Worm (Caenorhabditis elegans) whole organism, L4 larva: ENCODE data around the gene W09C2.9.

Experiments used
- F10B5.3 ChIP-seq: sonication (generic microtip); optimal IDR thresholded peaks from 2 replicates; lab custom pipeline; 2016; ENCODE audit warnings: mild to moderate bottlenecking, missing genetic modification characterization, missing compliant biosample characterization
- F26F4.8 ChIP-seq: fragments of 200-800 bp; sonication (Bioruptor generic); conservative IDR thresholded peaks from 2 replicates; pipeline ENCODE4 v1.3.6; 2022; ENCODE audit warnings: missing genetic modification characterization, missing compliant biosample characterization
- R02D3.7 ChIP-seq: fragments of 150-350 bp; sonication (generic microtip); optimal IDR thresholded peaks from 3 replicates; lab custom pipeline; 2014; ENCODE audit warnings: missing biosample characterization, missing genetic modification characterization
- T20F7.1 ChIP-seq: fragments of 200-800 bp; sonication (Bioruptor generic); optimal IDR thresholded peaks from 2 replicates; lab custom pipeline; 2018; ENCODE audit warnings: mild to moderate bottlenecking, missing genetic modification characterization, missing compliant biosample characterization
- Y48G9A.11 ChIP-seq: fragments of 200-800 bp; sonication (Bioruptor generic); IDR thresholded peaks from 2 replicates; pipeline ENCODE4 v1.3.6; 2022; ENCODE audit warnings: missing genetic modification reagents, missing genetic modification characterization, missing compliant biosample characterization
- Y5F2A.4 ChIP-seq: fragments of 200-800 bp; sonication (Bioruptor generic); optimal IDR thresholded peaks from 2 replicates; lab custom pipeline; 2018; ENCODE audit warnings: mild to moderate bottlenecking, missing genetic modification characterization, missing compliant biosample characterization
- Y75B8A.6 ChIP-seq: fragments of 200-800 bp; sonication (Bioruptor generic); IDR thresholded peaks from 2 replicates; pipeline ENCODE4 v1.3.6; 2022; ENCODE audit warnings: missing genetic modification reagents, missing genetic modification characterization, missing compliant biosample characterization
- ZK337.2 ChIP-seq: fragments of 200-800 bp; sonication (Bioruptor generic); IDR thresholded peaks from 2 replicates; pipeline ENCODE4 v1.3.6; 2022; ENCODE audit warnings: missing genetic modification reagents, missing genetic modification characterization, missing compliant biosample characterization
- aha-1 ChIP-seq: fragments of 150-350 bp; peaks from one replicate; lab custom pipeline; 2014; ENCODE audit warnings: missing biosample characterization, missing genetic modification characterization
- ama-1 ChIP-seq: fragments of 150-350 bp; optimal IDR thresholded peaks from 2 replicates; lab custom pipeline; 2014; ENCODE audit warnings: inconsistent platforms, mixed read lengths
- arid-1 ChIP-seq: fragments of 200-800 bp; sonication (Bioruptor generic); conservative IDR thresholded peaks from 2 replicates; pipeline ENCODE4 v1.3.6; 2022; ENCODE audit warnings: missing genetic modification reagents, missing genetic modification characterization, missing compliant biosample characterization
- daf-16 ChIP-seq, 3 experiments: sonication (generic microtip); optimal IDR thresholded peaks; 2 replicates each; lab custom pipeline; 2016 to 2017; ENCODE audit warnings: missing genetic modification characterization in 3 of 3, missing genetic modification reagents in 3 of 3, mild to moderate bottlenecking in 2 of 3, missing compliant biosample characterization in 2 of 3, missing biosample characterization in 1 of 3, moderate library complexity in 1 of 3
- dpl-1 ChIP-seq: fragments of 150-350 bp; optimal IDR thresholded peaks from 2 replicates; lab custom pipeline; 2014; ENCODE audit warnings: missing biosample characterization, missing genetic modification reagents, missing genetic modification characterization
- egl-27 ChIP-seq: sonication (generic microtip); optimal IDR thresholded peaks from 3 replicates; lab custom pipeline; 2017; ENCODE audit warnings: missing biosample characterization, missing genetic modification reagents, missing genetic modification characterization
- egl-43 ChIP-seq: fragments of 200-800 bp; sonication (Bioruptor generic); IDR thresholded peaks from 2 replicates; pipeline ENCODE4 v1.3.6; 2022; ENCODE audit warnings: missing genetic modification reagents, missing genetic modification characterization, missing compliant biosample characterization
- hlh-11 ChIP-seq: fragments of 200-800 bp; sonication (Bioruptor generic); optimal IDR thresholded peaks from 2 replicates; lab custom pipeline; 2018; ENCODE audit warnings: mild to moderate bottlenecking, missing genetic modification characterization, missing compliant biosample characterization
- hmg-1.1 ChIP-seq: fragments of 200-800 bp; sonication (Bioruptor generic); IDR thresholded peaks from 2 replicates; pipeline ENCODE4 v1.3.6; 2022; ENCODE audit warnings: missing genetic modification reagents, missing genetic modification characterization, missing compliant biosample characterization
- lin-29 ChIP-seq: fragments of 200-800 bp; sonication (Bioruptor generic); IDR thresholded peaks from 2 replicates; pipeline ENCODE4 v1.3.6; 2022; ENCODE audit warnings: missing genetic modification reagents, missing genetic modification characterization, missing compliant biosample characterization
- lir-3 ChIP-seq: sonication (generic microtip); optimal IDR thresholded peaks from 2 replicates; lab custom pipeline; 2016; ENCODE audit warnings: mild to moderate bottlenecking, missing genetic modification characterization, missing compliant biosample characterization
- mes-2 ChIP-seq: sonication (generic microtip); optimal IDR thresholded peaks from 2 replicates; lab custom pipeline; 2016; ENCODE audit warnings: missing genotype, mild to moderate bottlenecking, missing genetic modification characterization, missing compliant biosample characterization; ENCODE audit not compliant: poor library complexity, severe bottlenecking
- mxl-2 ChIP-seq: fragments of 200-800 bp; sonication (Bioruptor generic); conservative IDR thresholded peaks from 2 replicates; pipeline ENCODE4 v1.3.6; 2022; ENCODE audit warnings: missing genetic modification reagents, missing genetic modification characterization, missing compliant biosample characterization
- mxl-3 ChIP-seq: fragments of 200-800 bp; sonication (Bioruptor generic); optimal IDR thresholded peaks from 2 replicates; lab custom pipeline; 2018; ENCODE audit warnings: mild to moderate bottlenecking, missing genetic modification characterization, missing compliant biosample characterization
- nhr-41 ChIP-seq: fragments of 200-800 bp; sonication (Bioruptor generic); IDR thresholded peaks from 2 replicates; pipeline ENCODE4 v1.3.6; 2022; ENCODE audit warnings: missing genetic modification reagents, missing genetic modification characterization, missing compliant biosample characterization
- nhr-77 ChIP-seq: fragments of 150-350 bp; optimal IDR thresholded peaks from 2 replicates; lab custom pipeline; 2014; ENCODE audit warnings: missing biosample characterization, missing genetic modification characterization
- set-16 ChIP-seq: fragments of 200-800 bp; sonication (Bioruptor generic); IDR thresholded peaks from 2 replicates; pipeline ENCODE4 v1.3.6; 2022; ENCODE audit warnings: missing genetic modification reagents, missing genetic modification characterization, missing compliant biosample characterization
- snpc-1.2 ChIP-seq: fragments of 200-800 bp; sonication (Bioruptor generic); IDR thresholded peaks from 2 replicates; pipeline ENCODE4 v1.3.6; 2022; ENCODE audit warnings: missing genetic modification reagents, missing genetic modification characterization, missing compliant biosample characterization
- unc-39 ChIP-seq: sonication (generic microtip); optimal IDR thresholded peaks from 2 replicates; lab custom pipeline; 2017; ENCODE audit warnings: missing biosample characterization, missing genetic modification characterization
- unc-62 ChIP-seq, 3 experiments: fragments of 150-350 bp in 1 of 3; sonication (generic microtip); optimal IDR thresholded peaks in 2 of 3; peaks in 1 of 3; 1 replicate in 1 of 3; 2 replicates in 2 of 3; lab custom pipeline; 2014 to 2017; ENCODE audit warnings: missing biosample characterization in 3 of 3, missing genetic modification characterization in 3 of 3, missing genetic modification reagents in 3 of 3, missing genotype in 1 of 3
- zfp-2 ChIP-seq: sonication (generic microtip); optimal IDR thresholded peaks from 2 replicates; lab custom pipeline; 2016; ENCODE audit warnings: mild to moderate bottlenecking, missing genetic modification characterization, missing compliant biosample characterization
- zfp-3 ChIP-seq: fragments of 200-800 bp; sonication (Bioruptor generic); conservative IDR thresholded peaks from 2 replicates; pipeline ENCODE4 v1.3.6; 2022; ENCODE audit warnings: missing genetic modification reagents, missing genetic modification characterization, missing compliant biosample characterization
- zip-2 ChIP-seq: fragments of 150-350 bp; optimal IDR thresholded peaks from 2 replicates; lab custom pipeline; 2014; ENCODE audit warnings: missing biosample characterization, missing genetic modification characterization
- ztf-11 ChIP-seq: fragments of 150-350 bp; optimal IDR thresholded peaks from 2 replicates; lab custom pipeline; 2014; ENCODE audit warnings: missing biosample characterization, missing genetic modification characterization
- ztf-7 ChIP-seq: fragments of 150-350 bp; optimal IDR thresholded peaks from 2 replicates; lab custom pipeline; 2014; ENCODE audit warnings: missing biosample characterization, missing genetic modification characterization

Gene W09C2.9

ce11 chrIV:9624977-9625376 lies 1.8 kb upstream of the W09C2.9 start, which contains the start of gene W09C2.10:
TSS of gene W09C2.10 (minus strand) at chrIV:9625077.
- no peak for TF ChIP-seq lir-3 (tag; lab: Kevin White, UChicago)
- no peak for TF ChIP-seq egl-27 (tag; lab: Kevin White, UChicago)
- no peak for TF ChIP-seq zip-2 (tag; lab: Kevin White, UChicago)
- TF ChIP-seq mxl-3 = no peak
- TF ChIP-seq snpc-1.2 (GFP tag; lab: Robert Waterston, UW) = no peak
- no peak for TF ChIP-seq ZK337.2 (GFP tag; lab: Robert Waterston, UW)
- TF ChIP-seq dpl-1 (GFP tag; lab: Kevin White, UChicago) = no peak
- TF ChIP-seq F10B5.3 (tag; lab: Kevin White, UChicago) = no peak
- TF ChIP-seq Y48G9A.11 (GFP tag; lab: Robert Waterston, UW) = no peak
- TF ChIP-seq egl-43 (GFP tag; lab: Robert Waterston, UW) = no peak
- no peak for TF ChIP-seq ztf-7

DNA sequence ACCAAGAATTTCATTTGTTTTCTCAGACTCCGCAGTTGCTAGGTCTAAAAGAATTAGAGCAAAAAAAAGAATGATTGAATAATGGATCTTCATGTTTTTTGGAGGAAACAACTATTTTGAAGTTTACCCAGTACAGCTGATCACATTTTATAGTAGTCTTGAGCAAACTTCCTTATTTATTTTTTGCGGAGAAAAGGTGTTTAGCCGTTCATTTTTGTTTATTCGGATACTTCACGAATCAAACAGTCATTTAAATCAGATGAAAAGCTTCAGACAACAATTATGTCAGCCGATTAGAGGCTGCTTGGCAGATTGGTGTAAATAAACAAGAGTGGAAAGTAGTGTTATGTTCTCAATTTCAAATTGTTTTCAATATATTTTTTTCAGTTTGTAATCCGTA lies 1.1 kb upstream of the W09C2.9 start, which contains the start of gene W09C2.8:
W09C2.8 (minus strand) TSS at position 101 of the 400 bp plus-strand sequence.
- TF ChIP-seq hlh-11 (tag; lab: Kevin White, UChicago) (no peak), Y75B8A.6 (GFP tag; lab: Robert Waterston, UW) (no peak), nhr-41 (GFP tag; lab: Robert Waterston, UW) (no peak), arid-1 (no peak), ztf-11 (no peak), mxl-3 (no peak), hmg-1.1 (GFP tag; lab: Robert Waterston, UW) (no peak), unc-39 (tag; lab: Kevin White, UChicago) (no peak), ZK337.2 (GFP tag; lab: Robert Waterston, UW) (no peak), R02D3.7 (tag; lab: Kevin White, UChicago) (no peak), F26F4.8 (GFP tag; lab: Robert Waterston, UW) (no peak), T20F7.1 (GFP tag; lab: Kevin White, UChicago) (no peak), aha-1 (no peak), Y48G9A.11 (GFP tag; lab: Robert Waterston, UW) (no peak), zfp-2 (tag; lab: Kevin White, UChicago) (no peak), Y5F2A.4 (GFP tag; lab: Kevin White, UChicago) (no peak)

ce11 chrIV:9622272-9622671 lies 897 bp downstream of the W09C2.9 start, which contains the start of gene W09C2.7:
TSS of gene W09C2.7 (minus strand) at chrIV:9622372.
- no peak for TF ChIP-seq set-16 (GFP tag; lab: Robert Waterston, UW)
- TF ChIP-seq mxl-2 (GFP tag; lab: Robert Waterston, UW) = no peak
- no peak for TF ChIP-seq zfp-3 (GFP tag; lab: Robert Waterston, UW)
- TF ChIP-seq ama-1 = no peak
- no peak for TF ChIP-seq hmg-1.1 (GFP tag; lab: Robert Waterston, UW)
- no peak for TF ChIP-seq unc-39 (tag; lab: Kevin White, UChicago)
- TF ChIP-seq snpc-1.2 (GFP tag; lab: Robert Waterston, UW) = no peak
- no peak for TF ChIP-seq dpl-1 (GFP tag; lab: Kevin White, UChicago)
- no peak for TF ChIP-seq ztf-7
- TF ChIP-seq mes-2 (tag; lab: Kevin White, UChicago) = no peak
- TF ChIP-seq nhr-77 = no peak
- no peak for TF ChIP-seq lin-29

DNA sequence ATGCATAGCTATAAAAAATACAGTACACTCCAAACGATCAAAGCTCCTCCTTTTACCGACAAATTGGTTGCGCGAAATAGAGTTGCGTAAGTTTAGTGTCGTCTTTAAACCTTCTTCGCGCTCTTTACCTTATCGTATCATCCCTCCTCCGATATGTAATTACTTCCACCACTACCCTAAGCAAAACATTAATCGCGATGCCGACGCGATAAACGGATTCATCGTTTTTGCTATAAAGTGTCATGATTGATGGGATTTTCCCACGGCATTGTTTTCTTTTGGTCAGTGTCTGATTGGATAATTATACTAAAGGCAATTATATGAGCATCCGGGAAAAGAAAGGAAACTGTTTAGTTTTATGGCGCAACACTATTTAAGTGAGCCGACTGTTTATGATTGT lies 4.3 kb downstream of the W09C2.9 start:
- peak in 1 of 2 experiments; percentile 12 for TF ChIP-seq unc-62 (GFP tag; optimal IDR thresholded peaks at IDR 0.05 in 1 of 2; lab: Kevin White, UChicago)
- TF ChIP-seq unc-62 (tag; optimal IDR thresholded peaks at IDR 0.05; lab: Kevin White, UChicago) = no peak
- TF ChIP-seq daf-16 (GFP tag; optimal IDR thresholded peaks at IDR 0.05; lab: Kevin White, UChicago) = no peak
- no peak for TF ChIP-seq daf-16 (tag; optimal IDR thresholded peaks at IDR 0.05; lab: Kevin White, UChicago)
